Fruit fly (Drosophila melanogaster): ENCODE measurements around the gene CG44088.

DNA sequence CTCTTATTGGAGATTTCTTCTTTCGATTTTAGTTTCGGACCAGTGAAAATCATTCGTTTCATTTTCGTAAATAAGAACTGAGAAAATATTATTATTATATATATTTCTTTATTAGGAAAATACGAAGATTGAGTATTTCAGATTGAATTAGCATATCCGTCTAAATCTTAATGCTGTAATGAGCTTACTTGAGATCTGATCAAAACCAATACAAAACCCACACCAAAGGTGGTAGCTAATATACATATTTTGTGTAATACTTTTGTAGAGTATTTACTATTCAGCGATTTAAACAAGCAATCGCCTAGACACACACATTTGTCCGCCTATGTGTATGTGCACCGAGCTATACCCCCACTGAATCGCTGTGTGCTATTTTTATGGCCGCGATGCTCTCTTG, 5.9 kb upstream of the CG44088 start:
- TF ChIP-seq CG11294 (GFP tag; IDR thresholded peaks at IDR 0.05): no peak
- no peak for TF ChIP-seq spab (GFP tag; optimal IDR thresholded peaks at IDR 0.05)
- TF ChIP-seq OdsH (GFP tag; optimal IDR thresholded peaks at IDR 0.05): no peak
- no peak for TF ChIP-seq CG8119 (GFP tag; IDR thresholded peaks at IDR 0.05)
